Fruit fly (Drosophila melanogaster): ENCODE results near the gene tkv.

The tkv gene

dm6 chr2L:5256036-5256846 is 14.9 kb downstream of the tkv start (continued):
- TF ChIP-seq CG2678 (tag; optimal IDR thresholded peaks at IDR 0.05) (peak; percentile 34), CG9215 (GFP tag; IDR thresholded peaks at IDR 0.05) (no peak), CG32532 (GFP tag; IDR thresholded peaks at IDR 0.05) (no peak), otp (GFP tag; IDR thresholded peaks at IDR 0.05) (peak; percentile 87; the same call in 2 of the 3 replicates), psq (GFP tag; optimal IDR thresholded peaks at IDR 0.05) (no peak), Usf (GFP tag; optimal IDR thresholded peaks at IDR 0.05) (no peak), CG5180 (GFP tag; optimal IDR thresholded peaks at IDR 0.05) (peak; percentile 56), Myb (GFP tag; optimal IDR thresholded peaks at IDR 0.05) (no peak), CG2202 (tag; optimal IDR thresholded peaks at IDR 0.05) (peak; percentile 90), C15 (GFP tag; IDR thresholded peaks at IDR 0.05) (no peak), pb (GFP tag; optimal IDR thresholded peaks at IDR 0.05) (no peak), Dbx (GFP tag; IDR thresholded peaks at IDR 0.05) (no peak), Dfd (GFP tag; optimal IDR thresholded peaks at IDR 0.05) (no peak), nmo (GFP tag; optimal IDR thresholded peaks at IDR 0.05) (peak; percentile 37), ATbp (GFP tag; optimal IDR thresholded peaks at IDR 0.05) (peak; percentile 57), CG34422 (GFP tag; IDR thresholded peaks at IDR 0.05) (no peak), unc-4 (GFP tag; IDR thresholded peaks at IDR 0.05; ENCODE audit: partially characterized antibody) (no peak), Sox100B (GFP tag; optimal IDR thresholded peaks at IDR 0.05) (peak; percentile 46), eve (GFP tag; optimal IDR thresholded peaks at IDR 0.05) (peak in 1 of 2 experiments; percentile 81), Fer2 (tag; optimal IDR thresholded peaks at IDR 0.05) (no peak), Elba2 (GFP tag; optimal IDR thresholded peaks at IDR 0.05) (no peak), H2.0 (GFP tag; IDR thresholded peaks at IDR 0.05) (peak; percentile 39; the same call in 1 of the 2 replicates), pho (GFP tag; optimal IDR thresholded peaks at IDR 0.05) (no peak), pfk (GFP tag; optimal IDR thresholded peaks at IDR 0.05) (peak; percentile 23), CG6654 (GFP tag; optimal IDR thresholded peaks at IDR 0.05) (peak; percentile 29), CG8089 (GFP tag; optimal IDR thresholded peaks at IDR 0.05) (peak; percentile 64), CG9609 (GFP tag; optimal IDR thresholded peaks at IDR 0.05) (no peak), CG32767 (GFP tag; IDR thresholded peaks at IDR 0.05) (peak; percentile 22; the same call in 1 of the 2 replicates), CG15073 (GFP tag; optimal IDR thresholded peaks at IDR 0.05) (no peak), Side (GFP tag; optimal IDR thresholded peaks at IDR 0.05) (peak; percentile 60), CG7271 (tag; optimal IDR thresholded peaks at IDR 0.05) (no peak), BEAF-32 (GFP tag; optimal IDR thresholded peaks at IDR 0.05) (no peak), Ssrp (tag; optimal IDR thresholded peaks at IDR 0.05) (peak; percentile 27), CG11085 (GFP tag; IDR thresholded peaks at IDR 0.05) (no peak), stwl (tag; optimal IDR thresholded peaks at IDR 0.05) (peak; percentile 25), Mad (GFP tag; optimal IDR thresholded peaks at IDR 0.05) (no peak), yki (optimal IDR thresholded peaks at IDR 0.05) (no peak), oc (tag; optimal IDR thresholded peaks at IDR 0.05) (no peak), btn (GFP tag; optimal IDR thresholded peaks at IDR 0.05) (peak; percentile 63), CG6254 (GFP tag; optimal IDR thresholded peaks at IDR 0.05) (peak; percentile 77), nerfin-1 (tag; optimal IDR thresholded peaks at IDR 0.05) (peak; percentile 40), CG4424 (GFP tag; optimal IDR thresholded peaks at IDR 0.05) (peak; percentile 39), sd (tag; optimal IDR thresholded peaks at IDR 0.05) (no peak), CG9876 (GFP tag; optimal IDR thresholded peaks at IDR 0.05) (no peak), br (optimal IDR thresholded peaks at IDR 0.05) (no peak), Dip2 (GFP tag; IDR thresholded peaks at IDR 0.05) (no peak), CG1832 (GFP tag; optimal IDR thresholded peaks at IDR 0.05) (no peak), CG30403 (GFP tag; optimal IDR thresholded peaks at IDR 0.05) (peak; percentile 29), pzg (GFP tag; optimal IDR thresholded peaks at IDR 0.05) (no peak), CG12219 (GFP tag; optimal IDR thresholded peaks at IDR 0.05) (peak; percentile 46)
